Worm (Caenorhabditis elegans) whole organism, young adult: ENCODE data around the gene gsy-1.
A peak's percentile ranks its signal among the peaks of the same experiment; 100 is the strongest.

Experiments
- B0019.2 ChIP-seq: fragments of 200-800 bp; sonication (Bioruptor generic); conservative IDR thresholded peaks from 2 replicates; pipeline ENCODE4 v1.3.6; 2022; ENCODE audit warnings: missing genetic modification reagents, missing genetic modification characterization, missing compliant biosample characterization
- B0035.1 ChIP-seq: sonication (generic microtip); optimal IDR thresholded peaks from 2 replicates; lab custom pipeline; 2016; ENCODE audit warnings: missing genetic modification characterization, mild to moderate bottlenecking, missing compliant biosample characterization, missing genotype, missing genetic modification reagents
- B0336.3 ChIP-seq: fragments of 200-800 bp; sonication (Bioruptor generic); IDR thresholded peaks from 2 replicates; pipeline ENCODE4 v1.3.6; 2022; ENCODE audit warnings: missing genetic modification characterization, missing compliant biosample characterization
- D2030.7 ChIP-seq: fragments of 200-800 bp; sonication (Bioruptor generic); IDR thresholded peaks from 2 replicates; pipeline ENCODE4 v1.3.6; 2022; ENCODE audit warnings: missing genetic modification reagents, missing genetic modification characterization, missing compliant biosample characterization
- F22D6.2 ChIP-seq: sonication (generic microtip); optimal IDR thresholded peaks from 2 replicates; lab custom pipeline; 2016; ENCODE audit warnings: mild to moderate bottlenecking, missing genetic modification characterization, missing compliant biosample characterization
- F49E8.2 ChIP-seq: sonication (generic microtip); optimal IDR thresholded peaks from 3 replicates; lab custom pipeline; 2017; ENCODE audit warnings: missing genetic modification characterization, mild to moderate bottlenecking, missing compliant biosample characterization, antibody characterized with exemption, moderate library complexity; ENCODE audit not compliant: insufficient read depth
- F55B11.4 ChIP-seq: sonication (generic microtip); optimal IDR thresholded peaks from 2 replicates; lab custom pipeline; 2016; ENCODE audit warnings: missing compliant biosample characterization, missing genetic modification characterization, borderline replicate concordance; ENCODE audit not compliant: insufficient read depth
- K11D2.4 ChIP-seq: fragments of 200-800 bp; sonication (Bioruptor generic); IDR thresholded peaks from 2 replicates; pipeline ENCODE4 v1.3.6; 2022; ENCODE audit warnings: missing genetic modification reagents, missing genetic modification characterization, missing compliant biosample characterization
- Y79H2A.3 ChIP-seq: fragments of 200-800 bp; sonication (Bioruptor generic); conservative IDR thresholded peaks from 2 replicates; pipeline ENCODE4 v1.3.6; 2022; ENCODE audit warnings: missing genetic modification reagents, missing genetic modification characterization, missing compliant biosample characterization
- Y95B8A.8 ChIP-seq: fragments of 200-800 bp; sonication (Bioruptor generic); IDR thresholded peaks from 2 replicates; pipeline ENCODE4 v1.3.6; 2022; ENCODE audit warnings: missing genetic modification reagents, missing genetic modification characterization, missing compliant biosample characterization
- atf-7 ChIP-seq: sonication (generic microtip); optimal IDR thresholded peaks from 2 replicates; lab custom pipeline; 2017; ENCODE audit warnings: mild to moderate bottlenecking, missing genetic modification characterization, missing compliant biosample characterization
- athp-1 ChIP-seq: sonication (generic microtip); optimal IDR thresholded peaks from 2 replicates; lab custom pipeline; 2017; ENCODE audit warnings: mild to moderate bottlenecking, missing genetic modification characterization, missing compliant biosample characterization
- attf-3 ChIP-seq: fragments of 200-800 bp; sonication (Bioruptor generic); conservative IDR thresholded peaks from 2 replicates; pipeline ENCODE4 v1.3.6; 2022; ENCODE audit warnings: missing genetic modification reagents, missing genetic modification characterization, missing compliant biosample characterization
- attf-5 ChIP-seq: fragments of 200-800 bp; sonication (Bioruptor generic); optimal IDR thresholded peaks from 2 replicates; lab custom pipeline; 2018; ENCODE audit warnings: mild to moderate bottlenecking, missing genetic modification characterization, missing compliant biosample characterization
- attf-6 ChIP-seq: fragments of 200-800 bp; sonication (Bioruptor generic); IDR thresholded peaks from 2 replicates; pipeline ENCODE4 v1.3.6; 2022; ENCODE audit warnings: missing genetic modification reagents, missing genetic modification characterization, missing compliant biosample characterization
- bed-2 ChIP-seq: fragments of 200-800 bp; sonication (Bioruptor generic); IDR thresholded peaks from 2 replicates; pipeline ENCODE4 v1.3.6; 2022; ENCODE audit warnings: missing genetic modification reagents, missing genetic modification characterization, missing compliant biosample characterization
- ceh-100 ChIP-seq: fragments of 200-800 bp; sonication (Bioruptor generic); IDR thresholded peaks from 2 replicates; pipeline ENCODE4 v1.3.6; 2022; ENCODE audit warnings: missing genetic modification reagents, missing genetic modification characterization, missing compliant biosample characterization
- ceh-91 ChIP-seq: fragments of 200-800 bp; sonication (Bioruptor generic); IDR thresholded peaks from 2 replicates; pipeline ENCODE4 v1.3.6; 2022; ENCODE audit warnings: missing genetic modification reagents, missing genetic modification characterization, missing compliant biosample characterization
- dox-1 ChIP-seq: fragments of 200-800 bp; sonication (Bioruptor generic); IDR thresholded peaks from 2 replicates; pipeline ENCODE4 v1.3.6; 2022; ENCODE audit warnings: missing genetic modification reagents, missing genetic modification characterization, missing compliant biosample characterization
- dpl-1 ChIP-seq: fragments of 150-350 bp; optimal IDR thresholded peaks from 2 replicates; lab custom pipeline; 2014; ENCODE audit warnings: missing biosample characterization, missing genetic modification reagents, missing genetic modification characterization
- efl-1 ChIP-seq: fragments of 150-350 bp; optimal IDR thresholded peaks from 2 replicates; lab custom pipeline; 2014; ENCODE audit warnings: missing biosample characterization, missing genetic modification reagents, missing genetic modification characterization
- egl-18 ChIP-seq: fragments of 200-800 bp; sonication (Bioruptor generic); IDR thresholded peaks from 2 replicates; pipeline ENCODE4 v1.3.6; 2022; ENCODE audit warnings: missing genetic modification reagents, missing genetic modification characterization, missing compliant biosample characterization
- egl-44 ChIP-seq: fragments of 200-800 bp; sonication (Bioruptor generic); IDR thresholded peaks from 2 replicates; pipeline ENCODE4 v1.3.6; 2022; ENCODE audit warnings: missing genetic modification reagents, missing genetic modification characterization, missing compliant biosample characterization
- hlh-26 ChIP-seq: fragments of 200-800 bp; sonication (Bioruptor generic); conservative IDR thresholded peaks from 2 replicates; pipeline ENCODE4 v1.3.6; 2022; ENCODE audit warnings: missing genetic modification reagents, missing genetic modification characterization, missing compliant biosample characterization
- hmg-1.2 ChIP-seq: fragments of 200-800 bp; sonication (Bioruptor generic); IDR thresholded peaks from 2 replicates; pipeline ENCODE4 v1.3.6; 2022; ENCODE audit warnings: missing genetic modification reagents, missing genetic modification characterization, missing compliant biosample characterization
- lag-1 ChIP-seq: fragments of 200-800 bp; sonication (Bioruptor generic); IDR thresholded peaks from 2 replicates; pipeline ENCODE4 v1.3.6; 2022; ENCODE audit warnings: missing genetic modification reagents, missing genetic modification characterization, missing compliant biosample characterization
- lin-26 ChIP-seq: fragments of 200-800 bp; sonication (Bioruptor generic); IDR thresholded peaks from 2 replicates; pipeline ENCODE4 v1.3.6; 2022; ENCODE audit warnings: missing genetic modification reagents, missing genetic modification characterization, missing compliant biosample characterization
- lin-54 ChIP-seq: fragments of 200-800 bp; sonication (Bioruptor generic); optimal IDR thresholded peaks from 2 replicates; lab custom pipeline; 2018; ENCODE audit warnings: mild to moderate bottlenecking, missing genetic modification characterization, missing compliant biosample characterization
- lsl-1 ChIP-seq: fragments of 200-800 bp; sonication (Bioruptor generic); optimal IDR thresholded peaks from 2 replicates; lab custom pipeline; 2018; ENCODE audit warnings: mild to moderate bottlenecking, missing genetic modification characterization, moderate library complexity, missing compliant biosample characterization
- lsy-27 ChIP-seq: sonication (generic microtip); optimal IDR thresholded peaks from 2 replicates; lab custom pipeline; 2017; ENCODE audit warnings: missing genetic modification characterization, mild to moderate bottlenecking, missing compliant biosample characterization, antibody characterized with exemption, missing genotype, borderline replicate concordance; ENCODE audit not compliant: insufficient read depth
- madf-3 ChIP-seq: fragments of 200-800 bp; sonication (Bioruptor generic); IDR thresholded peaks from 2 replicates; pipeline ENCODE4 v1.3.6; 2022; ENCODE audit warnings: missing genetic modification reagents, missing genetic modification characterization, missing compliant biosample characterization
- madf-6 ChIP-seq: fragments of 200-800 bp; sonication (Bioruptor generic); IDR thresholded peaks from 2 replicates; pipeline ENCODE4 v1.3.6; 2022; ENCODE audit warnings: missing genetic modification reagents, missing genetic modification characterization, missing compliant biosample characterization
- madf-8 ChIP-seq: fragments of 200-800 bp; sonication (Bioruptor generic); conservative IDR thresholded peaks from 2 replicates; pipeline ENCODE4 v1.3.6; 2022; ENCODE audit warnings: missing genetic modification reagents, missing genetic modification characterization, missing compliant biosample characterization
- nhr-120 ChIP-seq: fragments of 200-800 bp; sonication (Bioruptor generic); IDR thresholded peaks from 2 replicates; pipeline ENCODE4 v1.3.6; 2022; ENCODE audit warnings: missing genetic modification characterization, missing compliant biosample characterization
- pha-4 ChIP-seq: fragments of 150-350 bp; sonication (generic microtip); optimal IDR thresholded peaks from 2 replicates; lab custom pipeline; 2014; ENCODE audit warnings: missing biosample characterization, missing genetic modification reagents, missing genetic modification characterization
- rcor-1 ChIP-seq: fragments of 200-800 bp; sonication (Bioruptor generic); IDR thresholded peaks from 2 replicates; pipeline ENCODE4 v1.3.6; 2022; ENCODE audit warnings: missing genetic modification reagents, missing genetic modification characterization, missing compliant biosample characterization
- rpc-1 ChIP-seq, 2 experiments: fragments of 150-350 bp in 1 of 2; sonication (generic microtip) in 1 of 2; optimal IDR thresholded peaks; 2 replicates each; lab custom pipeline; 2014 to 2018; ENCODE audit warnings: missing biosample characterization in 1 of 2, missing genetic modification characterization in 1 of 2, missing genetic modification reagents in 1 of 2, missing genotype in 1 of 2
- snpc-1.1 ChIP-seq: sonication (generic microtip); optimal IDR thresholded peaks from 2 replicates; lab custom pipeline; 2017; ENCODE audit warnings: missing genetic modification characterization, mild to moderate bottlenecking, missing compliant biosample characterization, antibody characterized with exemption, moderate library complexity, missing genotype, missing genetic modification reagents; ENCODE audit not compliant: insufficient read depth
- snpc-3.4 ChIP-seq: sonication (generic microtip); optimal IDR thresholded peaks from 2 replicates; lab custom pipeline; 2017; ENCODE audit warnings: missing genetic modification characterization, mild to moderate bottlenecking, missing compliant biosample characterization, antibody characterized with exemption, moderate library complexity, missing genotype, missing genetic modification reagents
- somi-1 ChIP-seq: fragments of 200-800 bp; sonication (Bioruptor generic); optimal IDR thresholded peaks from 2 replicates; lab custom pipeline; 2018; ENCODE audit warnings: mild to moderate bottlenecking, missing genetic modification characterization, missing compliant biosample characterization
- unc-130 ChIP-seq: sonication (generic microtip); optimal IDR thresholded peaks from 2 replicates; lab custom pipeline; 2016; ENCODE audit warnings: missing genetic modification reagents, missing genetic modification characterization, missing compliant biosample characterization
- xnd-1 ChIP-seq: sonication (generic microtip); optimal IDR thresholded peaks from 2 replicates; lab custom pipeline; 2016; ENCODE audit warnings: missing genotype, missing genetic modification reagents, missing genetic modification characterization, missing compliant biosample characterization
- ztf-28 ChIP-seq: fragments of 200-800 bp; sonication (Bioruptor generic); IDR thresholded peaks from 2 replicates; pipeline ENCODE4 v1.3.6; 2022; ENCODE audit warnings: missing genetic modification reagents, missing genetic modification characterization, missing compliant biosample characterization
- ztf-6 ChIP-seq: fragments of 200-800 bp; sonication (Bioruptor generic); IDR thresholded peaks from 2 replicates; pipeline ENCODE4 v1.3.6; 2022; ENCODE audit warnings: missing genetic modification reagents, missing genetic modification characterization, missing compliant biosample characterization

Gene gsy-1

ce11 chrII:12918960-12919553 lies 41.1 kb upstream of the gsy-1 start, which contains the start of the genes F58G1.2 and wago-4 (continued):
- peak; percentile 71 for TF ChIP-seq xnd-1
- TF ChIP-seq rpc-1 (optimal IDR thresholded peaks at IDR 0.05; lab: Kevin White, UChicago) = no peak
- no peak for TF ChIP-seq rpc-1 (tag; optimal IDR thresholded peaks at IDR 0.05; lab: Kevin White, UChicago)
- peak; percentile 92 for TF ChIP-seq ceh-91 (GFP tag; lab: Robert Waterston, UW)
- 0 out of 2 replicates have a peak, but pooled peaks have one; percentile 24 for TF ChIP-seq Y95B8A.8 (GFP tag; lab: Robert Waterston, UW)
- no peak for TF ChIP-seq madf-3
- TF ChIP-seq efl-1 (GFP tag; lab: Kevin White, UChicago) = peak; percentile 90
- TF ChIP-seq snpc-1.1 (tag; lab: Kevin White, UChicago) = peak; percentile 73
- TF ChIP-seq lin-26 (GFP tag; lab: Robert Waterston, UW) = no peak
- 0 out of 2 replicates have a peak, but pooled peaks have one; percentile 70 for TF ChIP-seq ztf-28 (GFP tag; lab: Robert Waterston, UW)
- peak; percentile 51; the same call in 1 of the 2 replicates for TF ChIP-seq rcor-1 (GFP tag; lab: Robert Waterston, UW)
- peak; percentile 79 for TF ChIP-seq snpc-3.4
- 0 out of 2 replicates have a peak, but pooled peaks have one; percentile 13 for TF ChIP-seq ceh-100 (GFP tag; lab: Robert Waterston, UW)

DNA sequence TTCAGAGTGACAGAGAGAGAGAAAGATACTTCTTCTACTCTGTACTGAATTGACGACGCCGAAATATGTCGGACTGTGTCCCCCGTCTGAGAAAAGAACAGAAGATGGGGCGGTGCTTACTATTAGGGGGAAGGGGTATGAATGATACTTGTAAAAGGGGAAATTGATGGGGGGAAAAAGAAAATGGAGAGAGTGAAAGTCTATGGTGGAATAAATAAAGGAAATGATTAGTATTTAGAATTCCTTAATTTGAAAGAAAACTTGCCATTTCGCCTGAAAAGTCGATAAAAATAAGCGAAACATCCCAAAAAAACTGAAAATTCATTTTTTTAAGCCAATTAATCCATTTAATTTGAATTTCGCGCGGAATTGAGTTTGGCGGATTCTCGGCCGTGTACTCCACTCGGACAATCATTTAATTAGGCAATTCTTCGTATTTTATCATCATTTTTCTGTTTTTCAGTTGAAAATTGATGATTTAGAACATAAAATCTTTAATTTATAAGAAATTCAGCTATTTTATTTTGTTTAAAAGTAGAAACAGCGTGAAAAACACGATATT lies 36.7 kb upstream of the gsy-1 start, which contains the start of gene F35C5.12:
F35C5.12 (minus strand) TSS at position 51 of the 562 bp plus-strand sequence.
- no peak for TF ChIP-seq nhr-120
- TF ChIP-seq snpc-1.1 (tag; lab: Kevin White, UChicago) = peak; percentile 21
- TF ChIP-seq efl-1 (GFP tag; lab: Kevin White, UChicago) = peak; percentile 65
- peak; percentile 4 for TF ChIP-seq snpc-3.4
- no peak for TF ChIP-seq lag-1 (GFP tag; lab: Robert Waterston, UW)
- no peak for TF ChIP-seq B0336.3
- no peak for TF ChIP-seq hlh-26
- no peak for TF ChIP-seq atf-7 (tag; lab: Kevin White, UChicago)
- TF ChIP-seq B0019.2 (GFP tag; lab: Robert Waterston, UW) = no peak
- TF ChIP-seq madf-8 (GFP tag; lab: Robert Waterston, UW) = no peak
- peak; percentile 63 for TF ChIP-seq attf-3 (GFP tag; lab: Robert Waterston, UW)
- TF ChIP-seq ztf-6 (GFP tag; lab: Robert Waterston, UW) = no peak
- no peak for TF ChIP-seq somi-1
- TF ChIP-seq lin-54 (GFP tag; lab: Kevin White, UChicago) = peak; percentile 86
- TF ChIP-seq hmg-1.2 (GFP tag; lab: Robert Waterston, UW) = no peak
- no peak for TF ChIP-seq lsy-27
- no peak for TF ChIP-seq egl-18 (GFP tag; lab: Robert Waterston, UW)
- TF ChIP-seq pha-4 (tag; lab: Kevin White, UChicago) = no peak
- TF ChIP-seq xnd-1 = peak; percentile 5
- no peak for TF ChIP-seq F55B11.4 (tag; lab: Kevin White, UChicago)
- TF ChIP-seq lsl-1 (GFP tag; lab: Kevin White, UChicago) = no peak
- no peak for TF ChIP-seq dox-1 (GFP tag; lab: Robert Waterston, UW)
- no peak for TF ChIP-seq F22D6.2 (tag; lab: Kevin White, UChicago)
- TF ChIP-seq unc-130 (GFP tag; lab: Kevin White, UChicago) = peak; percentile 10
- TF ChIP-seq dpl-1 (GFP tag; lab: Kevin White, UChicago) = peak; percentile 70
- TF ChIP-seq bed-2 (GFP tag; lab: Robert Waterston, UW) = no peak
- peak; percentile 53 for TF ChIP-seq madf-6
- TF ChIP-seq egl-44 (GFP tag; lab: Robert Waterston, UW) = no peak
- TF ChIP-seq B0035.1 (tag; lab: Kevin White, UChicago) = no peak
- TF ChIP-seq K11D2.4 (GFP tag; lab: Robert Waterston, UW) = no peak
- no peak for TF ChIP-seq attf-6 (GFP tag; lab: Robert Waterston, UW)
- no peak for TF ChIP-seq F49E8.2 (tag; lab: Kevin White, UChicago)
- no peak for TF ChIP-seq attf-5 (GFP tag; lab: Kevin White, UChicago)
- no peak for TF ChIP-seq rcor-1 (GFP tag; lab: Robert Waterston, UW)
- peak; percentile 56 for TF ChIP-seq D2030.7
- no peak for TF ChIP-seq Y79H2A.3
- TF ChIP-seq athp-1 (tag; lab: Kevin White, UChicago) = no peak
